Worm (Caenorhabditis elegans) whole organism, young adult: ENCODE results near the gene Y57G11C.42.

Source experiments
- B0035.1 ChIP-seq: sonication (generic microtip); optimal IDR thresholded peaks from 2 replicates; lab custom pipeline; 2016; ENCODE audit warnings: missing genetic modification characterization, mild to moderate bottlenecking, missing compliant biosample characterization, missing genotype, missing genetic modification reagents
- B0261.1 ChIP-seq: sonication (generic microtip); optimal IDR thresholded peaks from 2 replicates; lab custom pipeline; 2016; ENCODE audit warnings: mild to moderate bottlenecking, missing genetic modification characterization, moderate library complexity, missing compliant biosample characterization
- C06A6.2 ChIP-seq: fragments of 200-800 bp; sonication (Bioruptor generic); conservative IDR thresholded peaks from 2 replicates; pipeline ENCODE4 v1.3.6; 2022; ENCODE audit warnings: missing genetic modification characterization, missing compliant biosample characterization
- F22D6.2 ChIP-seq: sonication (generic microtip); optimal IDR thresholded peaks from 2 replicates; lab custom pipeline; 2016; ENCODE audit warnings: mild to moderate bottlenecking, missing genetic modification characterization, missing compliant biosample characterization
- F23B12.7 ChIP-seq: sonication (generic microtip); optimal IDR thresholded peaks from 2 replicates; lab custom pipeline; 2017; ENCODE audit warnings: missing genetic modification characterization, mild to moderate bottlenecking, missing compliant biosample characterization, antibody characterized with exemption, moderate library complexity; ENCODE audit not compliant: insufficient read depth
- F49E8.2 ChIP-seq: sonication (generic microtip); optimal IDR thresholded peaks from 3 replicates; lab custom pipeline; 2017; ENCODE audit warnings: missing genetic modification characterization, mild to moderate bottlenecking, missing compliant biosample characterization, antibody characterized with exemption, moderate library complexity; ENCODE audit not compliant: insufficient read depth
- F55B11.4 ChIP-seq: sonication (generic microtip); optimal IDR thresholded peaks from 2 replicates; lab custom pipeline; 2016; ENCODE audit warnings: missing compliant biosample characterization, missing genetic modification characterization, borderline replicate concordance; ENCODE audit not compliant: insufficient read depth
- K11D2.4 ChIP-seq: fragments of 200-800 bp; sonication (Bioruptor generic); IDR thresholded peaks from 2 replicates; pipeline ENCODE4 v1.3.6; 2022; ENCODE audit warnings: missing genetic modification reagents, missing genetic modification characterization, missing compliant biosample characterization
- K12H6.12 ChIP-seq: fragments of 200-800 bp; sonication (Bioruptor generic); optimal IDR thresholded peaks from 2 replicates; lab custom pipeline; 2018; ENCODE audit warnings: mild to moderate bottlenecking, missing genetic modification characterization, missing compliant biosample characterization
- T26A5.8 ChIP-seq: sonication (generic microtip); optimal IDR thresholded peaks from 2 replicates; lab custom pipeline; 2016; ENCODE audit warnings: missing genetic modification characterization, missing compliant biosample characterization
- Y53F4B.3 ChIP-seq: fragments of 200-800 bp; sonication (Bioruptor generic); IDR thresholded peaks from 2 replicates; pipeline ENCODE4 v1.3.6; 2022; ENCODE audit warnings: missing genetic modification reagents, missing genetic modification characterization, missing compliant biosample characterization
- Y67H2A.10 ChIP-seq: fragments of 200-800 bp; sonication (Bioruptor generic); conservative IDR thresholded peaks from 2 replicates; pipeline ENCODE4 v1.3.6; 2022; ENCODE audit warnings: missing genetic modification reagents, missing genetic modification characterization, missing compliant biosample characterization
- ZK185.1 ChIP-seq: sonication (generic microtip); optimal IDR thresholded peaks from 2 replicates; lab custom pipeline; 2016; ENCODE audit warnings: mild to moderate bottlenecking, missing genetic modification characterization, missing compliant biosample characterization; ENCODE audit not compliant: poor library complexity, severe bottlenecking
- ama-1 ChIP-seq, 3 experiments: fragments of 150-350 bp in 1 of 3; sonication (generic microtip) in 2 of 3; optimal IDR thresholded peaks; 2 replicates each; lab custom pipeline; 2014 to 2018; ENCODE audit warnings: missing biosample characterization in 2 of 3, missing genetic modification characterization in 2 of 3, missing genetic modification reagents in 2 of 3
- aptf-3 ChIP-seq: fragments of 200-800 bp; sonication (Bioruptor generic); IDR thresholded peaks from 2 replicates; pipeline ENCODE4 v1.3.6; 2022; ENCODE audit warnings: missing genetic modification characterization, missing compliant biosample characterization
- atf-7 ChIP-seq: sonication (generic microtip); optimal IDR thresholded peaks from 2 replicates; lab custom pipeline; 2017; ENCODE audit warnings: mild to moderate bottlenecking, missing genetic modification characterization, missing compliant biosample characterization
- athp-1 ChIP-seq: sonication (generic microtip); optimal IDR thresholded peaks from 2 replicates; lab custom pipeline; 2017; ENCODE audit warnings: mild to moderate bottlenecking, missing genetic modification characterization, missing compliant biosample characterization
- attf-3 ChIP-seq: fragments of 200-800 bp; sonication (Bioruptor generic); conservative IDR thresholded peaks from 2 replicates; pipeline ENCODE4 v1.3.6; 2022; ENCODE audit warnings: missing genetic modification reagents, missing genetic modification characterization, missing compliant biosample characterization
- attf-5 ChIP-seq: fragments of 200-800 bp; sonication (Bioruptor generic); optimal IDR thresholded peaks from 2 replicates; lab custom pipeline; 2018; ENCODE audit warnings: mild to moderate bottlenecking, missing genetic modification characterization, missing compliant biosample characterization
- bed-2 ChIP-seq: fragments of 200-800 bp; sonication (Bioruptor generic); IDR thresholded peaks from 2 replicates; pipeline ENCODE4 v1.3.6; 2022; ENCODE audit warnings: missing genetic modification reagents, missing genetic modification characterization, missing compliant biosample characterization
- ceh-100 ChIP-seq: fragments of 200-800 bp; sonication (Bioruptor generic); IDR thresholded peaks from 2 replicates; pipeline ENCODE4 v1.3.6; 2022; ENCODE audit warnings: missing genetic modification reagents, missing genetic modification characterization, missing compliant biosample characterization
- ceh-27 ChIP-seq: fragments of 200-800 bp; sonication (Bioruptor generic); optimal IDR thresholded peaks from 2 replicates; lab custom pipeline; 2018; ENCODE audit warnings: mild to moderate bottlenecking, missing genetic modification characterization, moderate library complexity, missing compliant biosample characterization
- ceh-58 ChIP-seq: fragments of 200-800 bp; sonication (Bioruptor generic); IDR thresholded peaks from 2 replicates; pipeline ENCODE4 v1.3.6; 2022; ENCODE audit warnings: missing genetic modification characterization, missing compliant biosample characterization
- ceh-79 ChIP-seq: sonication (generic microtip); optimal IDR thresholded peaks from 2 replicates; lab custom pipeline; 2017; ENCODE audit warnings: mild to moderate bottlenecking, missing genetic modification characterization, missing compliant biosample characterization
- chd-7 ChIP-seq: sonication (generic microtip); optimal IDR thresholded peaks from 2 replicates; lab custom pipeline; 2016; ENCODE audit warnings: mild to moderate bottlenecking, missing genetic modification characterization, moderate library complexity, missing compliant biosample characterization
- die-1 ChIP-seq: sonication (generic microtip); optimal IDR thresholded peaks from 2 replicates; lab custom pipeline; 2016; ENCODE audit warnings: missing genotype, mild to moderate bottlenecking, missing genetic modification characterization, missing compliant biosample characterization
- dox-1 ChIP-seq: fragments of 200-800 bp; sonication (Bioruptor generic); IDR thresholded peaks from 2 replicates; pipeline ENCODE4 v1.3.6; 2022; ENCODE audit warnings: missing genetic modification reagents, missing genetic modification characterization, missing compliant biosample characterization
- dpff-1 ChIP-seq: sonication (generic microtip); optimal IDR thresholded peaks from 2 replicates; lab custom pipeline; 2017; ENCODE audit warnings: mild to moderate bottlenecking, missing genetic modification characterization, missing compliant biosample characterization
- fkh-3 ChIP-seq: sonication (generic microtip); optimal IDR thresholded peaks from 2 replicates; lab custom pipeline; 2016; ENCODE audit warnings: mild to moderate bottlenecking, missing genetic modification characterization, missing compliant biosample characterization
- hrde-1 ChIP-seq: sonication (generic microtip); optimal IDR thresholded peaks from 2 replicates; lab custom pipeline; 2016; ENCODE audit warnings: missing genetic modification characterization, mild to moderate bottlenecking, missing compliant biosample characterization, moderate library complexity, missing genotype, missing genetic modification reagents, borderline replicate concordance
- lir-1 ChIP-seq: fragments of 200-800 bp; sonication (Bioruptor generic); conservative IDR thresholded peaks from 2 replicates; pipeline ENCODE4 v1.3.6; 2022; ENCODE audit warnings: missing genetic modification reagents, missing genetic modification characterization, missing compliant biosample characterization
- lsl-1 ChIP-seq: fragments of 200-800 bp; sonication (Bioruptor generic); optimal IDR thresholded peaks from 2 replicates; lab custom pipeline; 2018; ENCODE audit warnings: mild to moderate bottlenecking, missing genetic modification characterization, moderate library complexity, missing compliant biosample characterization
- madf-8 ChIP-seq: fragments of 200-800 bp; sonication (Bioruptor generic); conservative IDR thresholded peaks from 2 replicates; pipeline ENCODE4 v1.3.6; 2022; ENCODE audit warnings: missing genetic modification reagents, missing genetic modification characterization, missing compliant biosample characterization
- mes-4 ChIP-seq: sonication (generic microtip); optimal IDR thresholded peaks from 2 replicates; lab custom pipeline; 2016; ENCODE audit warnings: missing genotype, missing genetic modification characterization, missing compliant biosample characterization
- nfya-1 ChIP-seq: sonication (generic microtip); optimal IDR thresholded peaks from 2 replicates; lab custom pipeline; 2017; ENCODE audit warnings: antibody characterized with exemption, missing compliant biosample characterization, missing genetic modification characterization, borderline replicate concordance; ENCODE audit not compliant: insufficient read depth
- nfyb-1 ChIP-seq: fragments of 200-800 bp; sonication (Bioruptor generic); IDR thresholded peaks from 2 replicates; pipeline ENCODE4 v1.3.6; 2022; ENCODE audit warnings: missing genetic modification reagents, missing genetic modification characterization, missing compliant biosample characterization
- rcor-1 ChIP-seq: fragments of 200-800 bp; sonication (Bioruptor generic); IDR thresholded peaks from 2 replicates; pipeline ENCODE4 v1.3.6; 2022; ENCODE audit warnings: missing genetic modification reagents, missing genetic modification characterization, missing compliant biosample characterization
- rec-8 ChIP-seq, 2 experiments: sonication (generic microtip); optimal IDR thresholded peaks; 2 replicates each; lab custom pipeline; 2016; ENCODE audit warnings: mild to moderate bottlenecking in 2 of 2, missing genetic modification characterization in 2 of 2, missing genetic modification reagents in 2 of 2, missing genotype in 2 of 2, missing biosample characterization in 1 of 2, missing compliant biosample characterization in 1 of 2, moderate library complexity in 1 of 2
- sptf-2 ChIP-seq: fragments of 200-800 bp; sonication (Bioruptor generic); optimal IDR thresholded peaks from 2 replicates; lab custom pipeline; 2018; ENCODE audit warnings: mild to moderate bottlenecking, missing genetic modification characterization, missing compliant biosample characterization
- tbp1 ChIP-seq: fragments of 200-800 bp; sonication (Bioruptor generic); optimal IDR thresholded peaks from 2 replicates; lab custom pipeline; 2018; ENCODE audit warnings: mild to moderate bottlenecking, missing genetic modification characterization, missing compliant biosample characterization
- tbx-9 ChIP-seq: sonication (generic microtip); optimal IDR thresholded peaks from 2 replicates; lab custom pipeline; 2016; ENCODE audit warnings: borderline replicate concordance, missing genetic modification characterization, inconsistent platforms, missing compliant biosample characterization
- tlf-1 ChIP-seq: fragments of 200-800 bp; sonication (Bioruptor generic); optimal IDR thresholded peaks from 2 replicates; lab custom pipeline; 2018; ENCODE audit warnings: mild to moderate bottlenecking, missing genetic modification characterization, missing compliant biosample characterization
- unc-130 ChIP-seq: sonication (generic microtip); optimal IDR thresholded peaks from 2 replicates; lab custom pipeline; 2016; ENCODE audit warnings: missing genetic modification reagents, missing genetic modification characterization, missing compliant biosample characterization
- zim-3 ChIP-seq: sonication (generic microtip); optimal IDR thresholded peaks from 2 replicates; lab custom pipeline; 2017; ENCODE audit warnings: mild to moderate bottlenecking, missing genetic modification characterization, moderate library complexity, missing compliant biosample characterization
- ztf-22 ChIP-seq: fragments of 200-800 bp; sonication (Bioruptor generic); optimal IDR thresholded peaks from 2 replicates; lab custom pipeline; 2018; ENCODE audit warnings: mild to moderate bottlenecking, missing genetic modification characterization, moderate library complexity, missing compliant biosample characterization
- ztf-3 ChIP-seq: fragments of 200-800 bp; sonication (Bioruptor generic); optimal IDR thresholded peaks from 2 replicates; lab custom pipeline; 2018; ENCODE audit warnings: mild to moderate bottlenecking, missing genetic modification characterization, missing compliant biosample characterization

Gene Y57G11C.42

ce11 chrIV:14793900-14794624 lies 65.7 kb downstream of the Y57G11C.42 start (continued):
- TF ChIP-seq ztf-22 (GFP tag; lab: Kevin White, UChicago) (no peak), ceh-27 (no peak), F22D6.2 (tag; lab: Kevin White, UChicago) (no peak), F55B11.4 (tag; lab: Kevin White, UChicago) (no peak), K12H6.12 (tag; lab: Kevin White, UChicago) (peak; percentile 66), rcor-1 (GFP tag; lab: Robert Waterston, UW) (no peak), dox-1 (GFP tag; lab: Robert Waterston, UW) (no peak), dpff-1 (no peak), T26A5.8 (no peak), ceh-79 (tag; lab: Kevin White, UChicago) (no peak), aptf-3 (GFP tag; lab: Robert Waterston, UW) (no peak), fkh-3 (tag; lab: Kevin White, UChicago) (no peak), C06A6.2 (GFP tag; lab: Robert Waterston, UW) (no peak), lir-1 (GFP tag; lab: Robert Waterston, UW) (peak; percentile 39; the same call in 1 of the 2 replicates), B0035.1 (tag; lab: Kevin White, UChicago) (no peak), K11D2.4 (0 out of 2 replicates have a peak, but pooled peaks have one; percentile 12), nfya-1 (tag; lab: Kevin White, UChicago) (no peak), unc-130 (GFP tag; lab: Kevin White, UChicago) (no peak), nfyb-1 (0 out of 2 replicates have a peak, but pooled peaks have one; percentile 30), lsl-1 (GFP tag; lab: Kevin White, UChicago) (no peak), Y53F4B.3 (no peak), tbp1 (no peak), attf-3 (GFP tag; lab: Robert Waterston, UW) (0 out of 2 replicates have a peak, but pooled peaks have one; percentile 23), ztf-3 (GFP tag; lab: Kevin White, UChicago) (no peak), Y67H2A.10 (GFP tag; lab: Robert Waterston, UW) (no peak), atf-7 (peak; percentile 17), attf-5 (GFP tag; lab: Kevin White, UChicago) (peak; percentile 62), F49E8.2 (tag; lab: Kevin White, UChicago) (no peak), madf-8 (GFP tag; lab: Robert Waterston, UW) (no peak), ama-1 (optimal IDR thresholded peaks at IDR 0.05; lab: Kevin White, UChicago) (peak; percentile 34), ama-1 (GFP tag; optimal IDR thresholded peaks at IDR 0.05; lab: Kevin White, UChicago) (no peak), F23B12.7 (tag; lab: Kevin White, UChicago) (no peak), mes-4 (no peak), tlf-1 (GFP tag; lab: Kevin White, UChicago) (no peak), athp-1 (tag; lab: Kevin White, UChicago) (no peak), tbx-9 (tag; lab: Kevin White, UChicago) (no peak), ceh-100 (GFP tag; lab: Robert Waterston, UW) (no peak; the same call in 1 of the 2 replicates), chd-7 (no peak), die-1 (tag; lab: Kevin White, UChicago) (no peak), rec-8 (tag; optimal IDR thresholded peaks at IDR 0.05; lab: Kevin White, UChicago) (no peak), zim-3 (no peak), B0261.1 (tag; lab: Kevin White, UChicago) (no peak), ZK185.1 (no peak), ceh-58 (GFP tag; lab: Robert Waterston, UW) (no peak), bed-2 (GFP tag; lab: Robert Waterston, UW) (no peak), sptf-2 (GFP tag; lab: Kevin White, UChicago) (no peak), hrde-1 (no peak)
